Worm (Caenorhabditis elegans) whole organism, late embryonic: ENCODE results near the gene F41C3.7.

ENCODE experiments used
- T23F11.4 ChIP-seq: fragments of 200-800 bp; sonication (Bioruptor generic); optimal IDR thresholded peaks from 2 replicates; lab custom pipeline; 2018; ENCODE audit warnings: mild to moderate bottlenecking, missing genetic modification characterization, missing compliant biosample characterization
- Y22D7AL.16 ChIP-seq: sonication (generic microtip); optimal IDR thresholded peaks from 2 replicates; lab custom pipeline; 2016; ENCODE audit warnings: missing genetic modification characterization, missing compliant biosample characterization
- ama-1 ChIP-seq: fragments of 150-350 bp; optimal IDR thresholded peaks from 2 replicates; lab custom pipeline; 2014
- ceh-2 ChIP-seq: sonication (generic microtip); optimal IDR thresholded peaks from 2 replicates; lab custom pipeline; 2016; ENCODE audit warnings: missing genotype, missing genetic modification characterization, missing compliant biosample characterization
- ceh-9 ChIP-seq: sonication (generic microtip); optimal IDR thresholded peaks from 2 replicates; lab custom pipeline; 2016; ENCODE audit warnings: mild to moderate bottlenecking, missing genetic modification characterization, inconsistent platforms, missing compliant biosample characterization
- hlh-13 ChIP-seq: fragments of 200-800 bp; sonication (Bioruptor generic); optimal IDR thresholded peaks from 2 replicates; lab custom pipeline; 2018; ENCODE audit warnings: mild to moderate bottlenecking, missing genetic modification characterization, missing compliant biosample characterization
- hlh-30 ChIP-seq: sonication (generic microtip); optimal IDR thresholded peaks from 2 replicates; lab custom pipeline; 2017; ENCODE audit warnings: antibody characterized with exemption, missing genetic modification characterization, missing compliant biosample characterization; ENCODE audit not compliant: insufficient read depth
- hlh-6 ChIP-seq: sonication (generic microtip); optimal IDR thresholded peaks from 2 replicates; lab custom pipeline; 2016; ENCODE audit warnings: missing genotype, missing genetic modification characterization, missing compliant biosample characterization
- npax-4 ChIP-seq: sonication (generic microtip); optimal IDR thresholded peaks from 2 replicates; lab custom pipeline; 2016; ENCODE audit warnings: missing genetic modification characterization, missing compliant biosample characterization
- pax-1 ChIP-seq: fragments of 150-350 bp; optimal IDR thresholded peaks from 2 replicates; lab custom pipeline; 2014; ENCODE audit warnings: missing biosample characterization, missing genetic modification characterization
- sdc-2 ChIP-seq: sonication (generic microtip); optimal IDR thresholded peaks from 2 replicates; lab custom pipeline; 2016; ENCODE audit warnings: missing genotype, missing genetic modification characterization, missing compliant biosample characterization
- tbx-2 ChIP-seq: sonication (generic microtip); optimal IDR thresholded peaks from 2 replicates; lab custom pipeline; 2016; ENCODE audit warnings: missing genetic modification characterization, missing compliant biosample characterization

ce11 chrII:4759835-4760234, 30.0 kb downstream of the F41C3.7 start:
- TF ChIP-seq ceh-2 (tag; lab: Kevin White, UChicago) (no peak), npax-4 (tag; lab: Kevin White, UChicago) (no peak), sdc-2 (no peak), hlh-30 (tag; lab: Kevin White, UChicago) (no peak), T23F11.4 (GFP tag; lab: Kevin White, UChicago) (no peak), pax-1 (tag; lab: Kevin White, UChicago) (no peak), Y22D7AL.16 (tag; lab: Kevin White, UChicago) (no peak), hlh-6 (tag; lab: Kevin White, UChicago) (no peak), hlh-13 (GFP tag; lab: Kevin White, UChicago) (no peak), ceh-9 (no peak), tbx-2 (tag; lab: Kevin White, UChicago) (no peak), ama-1 (no peak)
